Worm (Caenorhabditis elegans): ENCODE measurements around the gene srbc-45.
A peak's percentile ranks its signal among the peaks of the same experiment; 100 is the strongest.

srbc-45 gene

ce11 chrV:12835388-12835787, 32.0 kb downstream of the srbc-45 start, which contains the start of gene C44H9.4 (continued):
- TF ChIP-seq attf-3 (GFP tag; conservative IDR thresholded peaks at IDR 0.05) (no peak), repo-1 (tag; optimal IDR thresholded peaks at IDR 0.05) (no peak), D2030.7 (GFP tag; IDR thresholded peaks at IDR 0.05) (no peak), Y67H2A.10 (GFP tag; conservative IDR thresholded peaks at IDR 0.05) (no peak), F39B2.1 (GFP tag; IDR thresholded peaks at IDR 0.05) (no peak)

ce11 chrV:12844748-12845147, 41.4 kb downstream of the srbc-45 start:
- TF ChIP-seq lin-40 (tag; optimal IDR thresholded peaks at IDR 0.05) (no peak), snpc-4 (GFP tag; optimal IDR thresholded peaks at IDR 0.05) (no peak), snpc-4 (tag; optimal IDR thresholded peaks at IDR 0.05) (no peak), F22D6.2 (tag; optimal IDR thresholded peaks at IDR 0.05) (no peak), mxl-1 (tag; optimal IDR thresholded peaks at IDR 0.05) (no peak), B0336.3 (GFP tag; IDR thresholded peaks at IDR 0.05) (no peak), bed-1 (GFP tag; IDR thresholded peaks at IDR 0.05) (no peak), B0035.1 (tag; optimal IDR thresholded peaks at IDR 0.05) (no peak), madf-8 (GFP tag; conservative IDR thresholded peaks at IDR 0.05) (no peak), zim-3 (tag; optimal IDR thresholded peaks at IDR 0.05) (no peak)

- TF ChIP-seq nhr-80 (tag; optimal IDR thresholded peaks at IDR 0.05): peak; percentile 45
- no peak for TF ChIP-seq mel-28 (tag; optimal IDR thresholded peaks at IDR 0.05; ENCODE audit: borderline replicate concordance)
- TF ChIP-seq ccch-3 (GFP tag; optimal IDR thresholded peaks at IDR 0.05): no peak
- no peak for TF ChIP-seq F52B5.7 (tag; optimal IDR thresholded peaks at IDR 0.05)
- no peak for TF ChIP-seq lin-54 (GFP tag; optimal IDR thresholded peaks at IDR 0.05)
- no peak for TF ChIP-seq efl-1 (GFP tag; optimal IDR thresholded peaks at IDR 0.05)
- TF ChIP-seq somi-1 (GFP tag; optimal IDR thresholded peaks at IDR 0.05): no peak
- TF ChIP-seq tbp1 (GFP tag; optimal IDR thresholded peaks at IDR 0.05): no peak
- TF ChIP-seq ztf-25 (GFP tag; IDR thresholded peaks at IDR 0.05): no peak
These were observed 41.9 kb downstream of the srbc-45 start, which contains the start of gene C44H9.6 for ce11 chrV:12845247-12845646. Gene C44H9.6, minus strand, starts transcription at chrV:12845347.

DNA sequence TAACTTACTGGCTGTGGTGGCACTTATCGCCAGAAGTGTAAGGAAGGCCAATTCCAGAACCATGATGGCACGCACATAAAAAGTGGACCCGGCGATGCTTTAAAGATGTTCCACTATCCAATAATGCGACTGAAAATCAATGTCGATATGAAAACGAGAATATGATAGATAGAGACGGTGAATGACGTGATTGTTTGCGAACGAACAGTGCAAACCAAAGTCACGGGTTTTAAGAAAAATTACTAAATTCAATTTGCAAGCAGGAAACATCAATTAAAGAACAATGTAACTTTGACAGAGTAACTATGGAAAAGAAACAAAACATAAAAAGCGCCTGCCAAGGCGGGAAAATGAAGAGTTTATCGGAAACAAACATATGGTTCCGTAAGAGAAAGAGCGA, 46.4 kb downstream of the srbc-45 start, which contains the start of gene C44H9.5:
Gene C44H9.5, minus strand, starts transcription at position 129 of the 400 bp plus-strand sequence.
- no peak for TF ChIP-seq F23B12.7 (tag; optimal IDR thresholded peaks at IDR 0.05; ENCODE audit: insufficient read depth)
- peak; percentile 49 for TF ChIP-seq nhr-80 (tag; optimal IDR thresholded peaks at IDR 0.05)

ce11 chrV:12852355-12852754, 49.0 kb downstream of the srbc-45 start:
- TF ChIP-seq atf-7 (tag; optimal IDR thresholded peaks at IDR 0.05) (no peak), Y53F4B.3 (GFP tag; IDR thresholded peaks at IDR 0.05) (no peak), nhr-80 (tag; optimal IDR thresholded peaks at IDR 0.05) (peak; percentile 56), gei-17 (GFP tag; optimal IDR thresholded peaks at IDR 0.05) (no peak), ZK185.1 (tag; optimal IDR thresholded peaks at IDR 0.05; ENCODE audit: poor library complexity, severe bottlenecking) (no peak), chd-7 (tag; optimal IDR thresholded peaks at IDR 0.05) (no peak)
